Worm (Caenorhabditis elegans) whole organism, L4/young adult: ENCODE data around the gene ZK381.2.

Source experiments
- W03F9.2 ChIP-seq: fragments of 150-350 bp; optimal IDR thresholded peaks from 2 replicates; lab custom pipeline; 2014; ENCODE audit warnings: missing biosample characterization, missing genetic modification characterization
- dao-5 ChIP-seq: sonication (generic microtip); optimal IDR thresholded peaks from 2 replicates; lab custom pipeline; 2016; ENCODE audit warnings: missing genotype, missing genetic modification characterization, moderate library complexity, missing compliant biosample characterization
- him-1 ChIP-seq: sonication (generic microtip); optimal IDR thresholded peaks from 2 replicates; lab custom pipeline; 2016; ENCODE audit warnings: missing genotype, missing genetic modification reagents, missing genetic modification characterization, missing compliant biosample characterization

ce11 chrIV:6946832-6947231 is 18.5 kb upstream of the ZK381.2 start:
- TF ChIP-seq him-1 (tag; lab: Kevin White, UChicago), result no peak
- TF ChIP-seq dao-5 (tag; lab: Kevin White, UChicago), result no peak
- no peak for TF ChIP-seq W03F9.2 (tag; lab: Kevin White, UChicago)
